Worm (Caenorhabditis elegans) whole organism, L1 larva: ENCODE data around the gene F02C9.1.
A peak's percentile ranks its signal among the peaks of the same experiment; 100 is the strongest.

ENCODE experiments used
- Y116A8C.19 ChIP-seq: sonication (generic microtip); optimal IDR thresholded peaks from 2 replicates; lab custom pipeline; 2016; ENCODE audit warnings: missing compliant biosample characterization, missing genetic modification characterization, borderline replicate concordance
- alr-1 ChIP-seq: fragments of 200-800 bp; sonication (Bioruptor generic); optimal IDR thresholded peaks from 2 replicates; lab custom pipeline; 2018; ENCODE audit warnings: borderline replicate concordance, mild to moderate bottlenecking, missing genetic modification characterization, missing compliant biosample characterization
- blmp-1 ChIP-seq: fragments of 150-350 bp; optimal IDR thresholded peaks from 2 replicates; lab custom pipeline; 2014; ENCODE audit warnings: missing biosample characterization, missing genetic modification characterization
- ceh-63 ChIP-seq: fragments of 200-800 bp; sonication (Bioruptor generic); optimal IDR thresholded peaks from 2 replicates; lab custom pipeline; 2018; ENCODE audit warnings: mild to moderate bottlenecking, missing genetic modification characterization, missing compliant biosample characterization
- ceh-82 ChIP-seq, 3 experiments: fragments of 150-350 bp in 1 of 3; sonication (generic microtip) in 2 of 3; optimal IDR thresholded peaks; 2 replicates each; lab custom pipeline; 2014 to 2017; ENCODE audit warnings: missing biosample characterization in 3 of 3, missing genetic modification characterization in 3 of 3
- ceh-88 ChIP-seq: fragments of 200-800 bp; sonication (Bioruptor generic); IDR thresholded peaks from 2 replicates; pipeline ENCODE4 v1.3.6; 2022; ENCODE audit warnings: missing genetic modification characterization, missing compliant biosample characterization
- ceh-90 ChIP-seq: sonication (generic microtip); optimal IDR thresholded peaks from 2 replicates; lab custom pipeline; 2016; ENCODE audit warnings: missing genetic modification characterization, missing compliant biosample characterization
- dpl-1 ChIP-seq, 3 experiments: fragments of 150-350 bp in 2 of 3; sonication (generic microtip) in 1 of 3; optimal IDR thresholded peaks; 2 replicates each; lab custom pipeline; 2014 to 2017; ENCODE audit warnings: missing biosample characterization in 3 of 3, missing genetic modification characterization in 3 of 3, missing genetic modification reagents in 3 of 3
- efl-1 ChIP-seq, 4 experiments: fragments of 150-350 bp; optimal IDR thresholded peaks in 3 of 4; peaks in 1 of 4; 1 replicate in 1 of 4; 2 replicates in 3 of 4; lab custom pipeline; 2014; ENCODE audit warnings: missing biosample characterization in 2 of 4, missing genetic modification characterization in 2 of 4, missing genetic modification reagents in 2 of 4
- egl-27 ChIP-seq, 2 experiments: fragments of 150-350 bp in 1 of 2; sonication (generic microtip); optimal IDR thresholded peaks; 3 replicates each; lab custom pipeline; 2017 to 2018; ENCODE audit warnings: missing biosample characterization in 2 of 2, missing genetic modification characterization in 2 of 2, missing genetic modification reagents in 2 of 2
- elt-2 ChIP-seq: sonication (generic microtip); optimal IDR thresholded peaks from 2 replicates; lab custom pipeline; 2016; ENCODE audit warnings: missing genetic modification characterization, mild to moderate bottlenecking, inconsistent platforms, missing compliant biosample characterization, missing genetic modification reagents
- fos-1 ChIP-seq: fragments of 150-350 bp; optimal IDR thresholded peaks from 2 replicates; lab custom pipeline; 2014; ENCODE audit warnings: missing biosample characterization, missing genetic modification characterization
- jun-1 ChIP-seq: fragments of 150-350 bp; optimal IDR thresholded peaks from 2 replicates; lab custom pipeline; 2014; ENCODE audit warnings: missing biosample characterization, missing genetic modification reagents, missing genetic modification characterization
- lin-35 ChIP-seq, 2 experiments: fragments of 150-350 bp; optimal IDR thresholded peaks; 2 replicates each; lab custom pipeline; 2014; ENCODE audit warnings: missing biosample characterization in 2 of 2, missing genetic modification characterization in 2 of 2, missing genetic modification reagents in 2 of 2
- lin-39 ChIP-seq: fragments of 150-350 bp; optimal IDR thresholded peaks from 2 replicates; lab custom pipeline; 2014; ENCODE audit warnings: missing biosample characterization, missing genetic modification reagents, missing genetic modification characterization
- mdl-1 ChIP-seq, 2 experiments: fragments of 150-350 bp; optimal IDR thresholded peaks; 2 replicates each; lab custom pipeline; 2014 to 2017; ENCODE audit warnings: missing biosample characterization in 2 of 2, missing genetic modification characterization in 2 of 2, inconsistent platforms in 1 of 2
- mep-1 ChIP-seq: fragments of 150-350 bp; optimal IDR thresholded peaks from 2 replicates; lab custom pipeline; 2014; ENCODE audit warnings: missing biosample characterization, missing genetic modification characterization
- nhr-20 ChIP-seq: sonication (generic microtip); optimal IDR thresholded peaks from 2 replicates; lab custom pipeline; 2016; ENCODE audit warnings: mild to moderate bottlenecking, missing genetic modification characterization, missing compliant biosample characterization
- nhr-28 ChIP-seq: fragments of 150-350 bp; optimal IDR thresholded peaks from 2 replicates; lab custom pipeline; 2014; ENCODE audit warnings: missing biosample characterization, missing genetic modification characterization
- nhr-47 ChIP-seq: sonication (generic microtip); optimal IDR thresholded peaks from 2 replicates; lab custom pipeline; 2016; ENCODE audit warnings: mild to moderate bottlenecking, missing genetic modification characterization, moderate library complexity, missing compliant biosample characterization
- nhr-71 ChIP-seq: sonication (generic microtip); optimal IDR thresholded peaks from 2 replicates; lab custom pipeline; 2016; ENCODE audit warnings: mild to moderate bottlenecking, missing genetic modification characterization, moderate library complexity, missing compliant biosample characterization
- nhr-85 ChIP-seq: sonication (generic microtip); peaks from one replicate; lab custom pipeline; 2016; ENCODE audit warnings: missing genetic modification characterization, inconsistent platforms, missing compliant biosample characterization
- nhr-90 ChIP-seq: sonication (generic microtip); optimal IDR thresholded peaks from 2 replicates; lab custom pipeline; 2016; ENCODE audit warnings: mild to moderate bottlenecking, missing genetic modification characterization, missing compliant biosample characterization; ENCODE audit not compliant: poor library complexity
- pqm-1 ChIP-seq: sonication (generic microtip); optimal IDR thresholded peaks from 3 replicates; lab custom pipeline; 2017; ENCODE audit warnings: missing biosample characterization, missing genetic modification characterization
- skn-1 ChIP-seq: fragments of 150-350 bp; optimal IDR thresholded peaks from 2 replicates; lab custom pipeline; 2014; ENCODE audit warnings: missing biosample characterization, missing genetic modification characterization
- snu-23 ChIP-seq: sonication (generic microtip); optimal IDR thresholded peaks from 2 replicates; lab custom pipeline; 2016; ENCODE audit warnings: missing genetic modification characterization, missing compliant biosample characterization
- sox-4 ChIP-seq: sonication (generic microtip); optimal IDR thresholded peaks from 2 replicates; lab custom pipeline; 2016; ENCODE audit warnings: missing genetic modification characterization, missing compliant biosample characterization
- sup-37 ChIP-seq: fragments of 200-800 bp; sonication (Bioruptor generic); optimal IDR thresholded peaks from 2 replicates; lab custom pipeline; 2018; ENCODE audit warnings: mild to moderate bottlenecking, missing genetic modification characterization, missing compliant biosample characterization
- tlp-1 ChIP-seq: fragments of 150-350 bp; optimal IDR thresholded peaks from 2 replicates; lab custom pipeline; 2014; ENCODE audit warnings: missing biosample characterization, missing genetic modification characterization
- unc-30 ChIP-seq: sonication (generic microtip); optimal IDR thresholded peaks from 2 replicates; lab custom pipeline; 2017; ENCODE audit warnings: missing biosample characterization, missing genetic modification characterization
- unc-62 ChIP-seq: fragments of 150-350 bp; optimal IDR thresholded peaks from 2 replicates; lab custom pipeline; 2014; ENCODE audit warnings: missing biosample characterization, missing genetic modification reagents, missing genetic modification characterization
- unc-86 ChIP-seq: sonication (generic microtip); optimal IDR thresholded peaks from 2 replicates; lab custom pipeline; 2016; ENCODE audit warnings: missing genetic modification characterization, missing compliant biosample characterization
- ztf-11 ChIP-seq, 2 experiments: sonication (generic microtip); optimal IDR thresholded peaks; 2 replicates each; lab custom pipeline; 2016 to 2017; ENCODE audit warnings: missing genetic modification characterization in 2 of 2, missing biosample characterization in 1 of 2, missing compliant biosample characterization in 1 of 2
- ztf-4 ChIP-seq: fragments of 150-350 bp; optimal IDR thresholded peaks from 2 replicates; lab custom pipeline; 2014; ENCODE audit warnings: missing biosample characterization, missing genetic modification characterization

The F02C9.1 gene

ce11 chrV:3138488-3138887 lies at the start of gene F02C9.1, which contains the start of gene irld-3:
F02C9.1 (plus strand) TSS chrV:3138703.
irld-3 (minus strand) TSS chrV:3138588.
- TF ChIP-seq fos-1 (tag; lab: Kevin White, UChicago) (no peak), jun-1 (tag; lab: Kevin White, UChicago) (no peak), skn-1 (tag; lab: Kevin White, UChicago) (no peak), unc-86 (tag; lab: Kevin White, UChicago) (no peak), mep-1 (tag; lab: Kevin White, UChicago) (no peak), sup-37 (no peak), snu-23 (GFP tag; lab: Kevin White, UChicago) (no peak)

ce11 chrV:3088768-3089167 lies 49.7 kb upstream of the F02C9.1 start, which contains the start of gene acs-21:
acs-21 (plus strand) TSS chrV:3089068.
- no peak for TF ChIP-seq alr-1 (tag; lab: Kevin White, UChicago)
- no peak for TF ChIP-seq unc-62 (GFP tag; lab: Kevin White, UChicago)
- no peak for TF ChIP-seq unc-30 (tag; lab: Kevin White, UChicago)
- no peak for TF ChIP-seq sox-4 (tag; lab: Kevin White, UChicago)
- no peak for TF ChIP-seq ceh-82 (tag; optimal IDR thresholded peaks at IDR 0.05; lab: Kevin White, UChicago)
- no peak for TF ChIP-seq mdl-1 (tag; optimal IDR thresholded peaks at IDR 0.05; lab: Kevin White, UChicago)
- no peak for TF ChIP-seq egl-27 (tag; optimal IDR thresholded peaks at IDR 0.05; lab: Kevin White, UChicago)
- TF ChIP-seq blmp-1 (tag; lab: Kevin White, UChicago), result no peak
- no peak for TF ChIP-seq ceh-63
- no peak for TF ChIP-seq nhr-28 (tag; lab: Kevin White, UChicago)
- TF ChIP-seq Y116A8C.19 (tag; lab: Kevin White, UChicago), result no peak
- no peak for TF ChIP-seq unc-86 (tag; lab: Kevin White, UChicago)
- no peak for TF ChIP-seq nhr-90 (tag; lab: Kevin White, UChicago)
- TF ChIP-seq ztf-4 (tag; lab: Kevin White, UChicago), result no peak
- TF ChIP-seq ztf-11 (tag; optimal IDR thresholded peaks at IDR 0.05; lab: Kevin White, UChicago), result no peak
- no peak for TF ChIP-seq lin-39
- TF ChIP-seq pqm-1 (tag; lab: Kevin White, UChicago), result no peak
- no peak for TF ChIP-seq ceh-88

- peak in 2 of 3 experiments; percentile 6 to 14 for TF ChIP-seq dpl-1 (GFP tag; optimal IDR thresholded peaks at IDR 0.05; lab: Kevin White, UChicago)
- peak; percentile 8 for TF ChIP-seq mep-1 (tag; lab: Kevin White, UChicago)
- TF ChIP-seq ceh-82 (tag; optimal IDR thresholded peaks at IDR 0.05; lab: Kevin White, UChicago), result peak in 1 of 3 experiments; percentile 7
- TF ChIP-seq nhr-20, result peak; percentile 23
- no peak for TF ChIP-seq elt-2 (tag; lab: Kevin White, UChicago)
- no peak for TF ChIP-seq ceh-90 (tag; lab: Kevin White, UChicago)
- peak; percentile 32 for TF ChIP-seq nhr-71 (tag; lab: Kevin White, UChicago)
- TF ChIP-seq lin-35 (GFP tag; optimal IDR thresholded peaks at IDR 0.05; lab: Kevin White, UChicago), result peak in 1 of 2 experiments; percentile 17
- peak; percentile 54 for TF ChIP-seq nhr-85
- peak; percentile 39 to 51 for TF ChIP-seq efl-1 (optimal IDR thresholded peaks at IDR 0.05; lab: Kevin White, UChicago)
- TF ChIP-seq efl-1 (GFP tag; optimal IDR thresholded peaks at IDR 0.05 in 1 of 2; lab: Kevin White, UChicago), result peak in 1 of 2 experiments; percentile 3
These were observed 44.2 kb upstream of the F02C9.1 start, which contains the start of gene cyp-33C9 for ce11 chrV:3094351-3094750. cyp-33C9 (minus strand) TSS chrV:3094561.

- TF ChIP-seq mdl-1 (tag; optimal IDR thresholded peaks at IDR 0.05; lab: Kevin White, UChicago) (no peak), nhr-47 (tag; lab: Kevin White, UChicago) (no peak), tlp-1 (tag; lab: Kevin White, UChicago) (no peak)
These were observed 38.0 kb upstream of the F02C9.1 start for ce11 chrV:3100527-3100926.
